Worm (Caenorhabditis elegans): ENCODE data around the gene C47A4.5.

DNA sequence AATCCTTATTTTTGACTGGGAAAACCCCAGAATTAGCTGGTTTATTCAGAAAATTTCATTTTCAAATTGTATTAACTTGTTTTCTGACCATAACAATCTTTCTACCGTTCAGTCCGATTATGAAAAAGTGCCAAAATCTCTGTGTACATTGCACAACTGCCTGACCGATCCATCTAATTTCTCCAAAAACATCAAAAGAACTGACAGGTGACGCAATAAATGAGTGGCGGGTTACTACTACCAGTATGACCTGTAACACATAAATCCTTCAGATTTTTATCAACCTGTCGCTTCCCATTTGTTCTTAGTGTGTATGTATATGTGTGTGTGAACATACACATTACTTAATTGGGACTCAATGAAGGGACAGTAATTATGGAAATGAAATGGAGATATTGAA, 28.8 kb upstream of the C47A4.5 start:
- no peak for TF ChIP-seq dao-5 (tag; optimal IDR thresholded peaks at IDR 0.05)
- no peak for TF ChIP-seq him-1 (tag; optimal IDR thresholded peaks at IDR 0.05)
- no peak for TF ChIP-seq W03F9.2 (tag; optimal IDR thresholded peaks at IDR 0.05)

All from whole organism, L4/young adult.